Worm (Caenorhabditis elegans) whole organism, L4 larva: ENCODE data around the gene rpl-37.

Experiments used
- F10B5.3 ChIP-seq: sonication (generic microtip); optimal IDR thresholded peaks from 2 replicates; lab custom pipeline; 2016; ENCODE audit warnings: mild to moderate bottlenecking, missing genetic modification characterization, missing compliant biosample characterization
- R02D3.7 ChIP-seq: fragments of 150-350 bp; sonication (generic microtip); optimal IDR thresholded peaks from 3 replicates; lab custom pipeline; 2014; ENCODE audit warnings: missing biosample characterization, missing genetic modification characterization
- T20F7.1 ChIP-seq: fragments of 200-800 bp; sonication (Bioruptor generic); optimal IDR thresholded peaks from 2 replicates; lab custom pipeline; 2018; ENCODE audit warnings: mild to moderate bottlenecking, missing genetic modification characterization, missing compliant biosample characterization
- T26A8.4 ChIP-seq: fragments of 200-800 bp; sonication (Bioruptor generic); IDR thresholded peaks from 2 replicates; pipeline ENCODE4 v1.3.6; 2022; ENCODE audit warnings: missing genetic modification characterization, missing compliant biosample characterization
- Y105C5A.15 ChIP-seq: fragments of 200-800 bp; sonication (Bioruptor generic); IDR thresholded peaks from 2 replicates; pipeline ENCODE4 v1.3.6; 2022; ENCODE audit warnings: missing genetic modification characterization, missing compliant biosample characterization
- Y5F2A.4 ChIP-seq: fragments of 200-800 bp; sonication (Bioruptor generic); optimal IDR thresholded peaks from 2 replicates; lab custom pipeline; 2018; ENCODE audit warnings: mild to moderate bottlenecking, missing genetic modification characterization, missing compliant biosample characterization
- Y75B8A.6 ChIP-seq: fragments of 200-800 bp; sonication (Bioruptor generic); IDR thresholded peaks from 2 replicates; pipeline ENCODE4 v1.3.6; 2022; ENCODE audit warnings: missing genetic modification reagents, missing genetic modification characterization, missing compliant biosample characterization
- ZK337.2 ChIP-seq: fragments of 200-800 bp; sonication (Bioruptor generic); IDR thresholded peaks from 2 replicates; pipeline ENCODE4 v1.3.6; 2022; ENCODE audit warnings: missing genetic modification reagents, missing genetic modification characterization, missing compliant biosample characterization
- ZK546.5 ChIP-seq, 2 experiments: sonication (generic microtip); optimal IDR thresholded peaks; 2 replicates each; lab custom pipeline; 2017; ENCODE audit warnings: missing biosample characterization in 2 of 2, missing genetic modification characterization in 2 of 2
- aly-2 ChIP-seq: sonication (generic microtip); optimal IDR thresholded peaks from 2 replicates; lab custom pipeline; 2018; ENCODE audit warnings: missing biosample characterization, missing genetic modification characterization
- ama-1 ChIP-seq: fragments of 150-350 bp; optimal IDR thresholded peaks from 2 replicates; lab custom pipeline; 2014; ENCODE audit warnings: inconsistent platforms, mixed read lengths
- ceh-32 ChIP-seq: sonication (generic microtip); optimal IDR thresholded peaks from 2 replicates; lab custom pipeline; 2016; ENCODE audit warnings: mild to moderate bottlenecking, missing genetic modification characterization, missing compliant biosample characterization; ENCODE audit not compliant: poor library complexity
- ctbp-1 ChIP-seq: fragments of 200-800 bp; sonication (Bioruptor generic); IDR thresholded peaks from 2 replicates; pipeline ENCODE4 v1.3.6; 2022; ENCODE audit warnings: missing genetic modification reagents, missing genetic modification characterization, missing compliant biosample characterization
- daf-12 ChIP-seq: fragments of 150-350 bp; optimal IDR thresholded peaks from 2 replicates; lab custom pipeline; 2014; ENCODE audit warnings: missing biosample characterization, missing genetic modification reagents, missing genetic modification characterization
- daf-16 ChIP-seq, 3 experiments: sonication (generic microtip); optimal IDR thresholded peaks; 2 replicates each; lab custom pipeline; 2016 to 2017; ENCODE audit warnings: missing genetic modification characterization in 3 of 3, missing genetic modification reagents in 3 of 3, mild to moderate bottlenecking in 2 of 3, missing compliant biosample characterization in 2 of 3, missing biosample characterization in 1 of 3, moderate library complexity in 1 of 3
- daf-19 ChIP-seq: fragments of 200-800 bp; sonication (Bioruptor generic); conservative IDR thresholded peaks from 2 replicates; pipeline ENCODE4 v1.3.6; 2022; ENCODE audit warnings: missing genetic modification characterization, missing compliant biosample characterization
- dmd-8 ChIP-seq: fragments of 200-800 bp; sonication (Bioruptor generic); IDR thresholded peaks from 2 replicates; pipeline ENCODE4 v1.3.6; 2022; ENCODE audit warnings: missing genetic modification characterization, missing compliant biosample characterization
- dmd-9 ChIP-seq: fragments of 200-800 bp; sonication (Bioruptor generic); IDR thresholded peaks from 2 replicates; pipeline ENCODE4 v1.3.6; 2022; ENCODE audit warnings: missing genetic modification reagents, missing genetic modification characterization, missing compliant biosample characterization
- dpl-1 ChIP-seq: fragments of 150-350 bp; optimal IDR thresholded peaks from 2 replicates; lab custom pipeline; 2014; ENCODE audit warnings: missing biosample characterization, missing genetic modification reagents, missing genetic modification characterization
- dve-1 ChIP-seq: sonication (generic microtip); optimal IDR thresholded peaks from 2 replicates; lab custom pipeline; 2017; ENCODE audit warnings: antibody characterized with exemption, mild to moderate bottlenecking, missing genetic modification characterization, missing compliant biosample characterization; ENCODE audit not compliant: insufficient read depth
- egl-27 ChIP-seq: sonication (generic microtip); optimal IDR thresholded peaks from 3 replicates; lab custom pipeline; 2017; ENCODE audit warnings: missing biosample characterization, missing genetic modification reagents, missing genetic modification characterization
- egl-43 ChIP-seq: fragments of 200-800 bp; sonication (Bioruptor generic); IDR thresholded peaks from 2 replicates; pipeline ENCODE4 v1.3.6; 2022; ENCODE audit warnings: missing genetic modification reagents, missing genetic modification characterization, missing compliant biosample characterization
- fkh-10 ChIP-seq: fragments of 150-350 bp; optimal IDR thresholded peaks from 2 replicates; lab custom pipeline; 2014; ENCODE audit warnings: missing biosample characterization, missing genetic modification reagents, missing genetic modification characterization
- hif-1 ChIP-seq, 2 experiments: sonication (generic microtip); optimal IDR thresholded peaks; 2 replicates each; lab custom pipeline; 2016 to 2017; ENCODE audit warnings: missing compliant biosample characterization in 2 of 2, missing genetic modification characterization in 2 of 2, missing genetic modification reagents in 2 of 2, missing genotype in 2 of 2, mild to moderate bottlenecking in 1 of 2
- jun-1 ChIP-seq: fragments of 150-350 bp; optimal IDR thresholded peaks from 2 replicates; lab custom pipeline; 2014; ENCODE audit warnings: missing biosample characterization, missing genetic modification reagents, missing genetic modification characterization
- lim-7 ChIP-seq: fragments of 200-800 bp; sonication (Bioruptor generic); IDR thresholded peaks from 2 replicates; pipeline ENCODE4 v1.3.6; 2022; ENCODE audit warnings: missing genetic modification characterization, missing compliant biosample characterization
- lin-1 ChIP-seq: fragments of 200-800 bp; sonication (Bioruptor generic); IDR thresholded peaks from 2 replicates; pipeline ENCODE4 v1.3.6; 2022; ENCODE audit warnings: missing genetic modification reagents, missing genetic modification characterization, missing compliant biosample characterization
- lin-29 ChIP-seq: fragments of 200-800 bp; sonication (Bioruptor generic); IDR thresholded peaks from 2 replicates; pipeline ENCODE4 v1.3.6; 2022; ENCODE audit warnings: missing genetic modification reagents, missing genetic modification characterization, missing compliant biosample characterization
- lin-38 ChIP-seq: fragments of 200-800 bp; sonication (Bioruptor generic); IDR thresholded peaks from 2 replicates; pipeline ENCODE4 v1.3.6; 2022; ENCODE audit warnings: missing genetic modification reagents, missing genetic modification characterization, missing compliant biosample characterization
- lir-3 ChIP-seq: sonication (generic microtip); optimal IDR thresholded peaks from 2 replicates; lab custom pipeline; 2016; ENCODE audit warnings: mild to moderate bottlenecking, missing genetic modification characterization, missing compliant biosample characterization
- lsy-2 ChIP-seq, 2 experiments: fragments of 150-350 bp in 1 of 2; sonication (generic microtip) in 1 of 2; optimal IDR thresholded peaks; 2 replicates each; lab custom pipeline; 2014 to 2017; ENCODE audit warnings: missing biosample characterization in 2 of 2, missing genetic modification characterization in 2 of 2
- madf-9 ChIP-seq: fragments of 200-800 bp; sonication (Bioruptor generic); conservative IDR thresholded peaks from 2 replicates; pipeline ENCODE4 v1.3.6; 2022; ENCODE audit warnings: missing genetic modification reagents, missing genetic modification characterization, missing compliant biosample characterization
- mdt-29 ChIP-seq: fragments of 200-800 bp; sonication (Bioruptor generic); IDR thresholded peaks from 2 replicates; pipeline ENCODE4 v1.3.6; 2022; ENCODE audit warnings: missing genetic modification reagents, missing genetic modification characterization, missing compliant biosample characterization
- mep-1 ChIP-seq: fragments of 150-350 bp; sonication (generic microtip); optimal IDR thresholded peaks from 3 replicates; lab custom pipeline; 2014; ENCODE audit warnings: missing biosample characterization, missing genetic modification characterization
- mxl-2 ChIP-seq: fragments of 200-800 bp; sonication (Bioruptor generic); conservative IDR thresholded peaks from 2 replicates; pipeline ENCODE4 v1.3.6; 2022; ENCODE audit warnings: missing genetic modification reagents, missing genetic modification characterization, missing compliant biosample characterization
- nhr-10 ChIP-seq: fragments of 150-350 bp; optimal IDR thresholded peaks from 2 replicates; lab custom pipeline; 2014; ENCODE audit warnings: missing biosample characterization, missing genetic modification characterization
- nhr-102 ChIP-seq: sonication (generic microtip); optimal IDR thresholded peaks from 2 replicates; lab custom pipeline; 2016; ENCODE audit warnings: mild to moderate bottlenecking, missing genetic modification characterization, moderate library complexity, missing compliant biosample characterization
- nhr-11 ChIP-seq: fragments of 150-350 bp; optimal IDR thresholded peaks from 2 replicates; lab custom pipeline; 2014; ENCODE audit warnings: missing biosample characterization, missing genetic modification characterization
- nhr-48 ChIP-seq: sonication (generic microtip); optimal IDR thresholded peaks from 2 replicates; lab custom pipeline; 2016; ENCODE audit warnings: mild to moderate bottlenecking, missing genetic modification characterization, missing compliant biosample characterization
- nhr-76 ChIP-seq: fragments of 150-350 bp; optimal IDR thresholded peaks from 2 replicates; lab custom pipeline; 2014; ENCODE audit warnings: missing biosample characterization, missing genetic modification characterization
- php-3 ChIP-seq: fragments of 200-800 bp; sonication (Bioruptor generic); IDR thresholded peaks from 2 replicates; pipeline ENCODE4 v1.3.6; 2022; ENCODE audit warnings: missing genetic modification reagents, missing genetic modification characterization, missing compliant biosample characterization
- pqm-1 ChIP-seq: sonication (generic microtip); optimal IDR thresholded peaks from 2 replicates; lab custom pipeline; 2017; ENCODE audit warnings: missing biosample characterization, missing genetic modification characterization
- rbr-2 ChIP-seq: sonication (generic microtip); optimal IDR thresholded peaks from 2 replicates; lab custom pipeline; 2016; ENCODE audit warnings: missing genotype, missing genetic modification characterization, missing compliant biosample characterization
- saeg-2 ChIP-seq: fragments of 200-800 bp; sonication (Bioruptor generic); IDR thresholded peaks from 2 replicates; pipeline ENCODE4 v1.3.6; 2022; ENCODE audit warnings: missing genetic modification reagents, missing genetic modification characterization, missing compliant biosample characterization
- sdz-12 ChIP-seq: fragments of 200-800 bp; sonication (Bioruptor generic); optimal IDR thresholded peaks from 2 replicates; lab custom pipeline; 2018; ENCODE audit warnings: mild to moderate bottlenecking, missing genetic modification characterization, missing compliant biosample characterization
- spr-1 ChIP-seq: sonication (generic microtip); optimal IDR thresholded peaks from 2 replicates; lab custom pipeline; 2016; ENCODE audit warnings: mild to moderate bottlenecking, missing genetic modification characterization, missing compliant biosample characterization
- tra-1 ChIP-seq: fragments of 200-800 bp; sonication (Bioruptor generic); IDR thresholded peaks from 2 replicates; pipeline ENCODE4 v1.3.6; 2022; ENCODE audit warnings: missing genetic modification reagents, missing genetic modification characterization, missing compliant biosample characterization
- unc-39 ChIP-seq: sonication (generic microtip); optimal IDR thresholded peaks from 2 replicates; lab custom pipeline; 2017; ENCODE audit warnings: missing biosample characterization, missing genetic modification characterization
- vab-7 ChIP-seq: fragments of 200-800 bp; sonication (Bioruptor generic); IDR thresholded peaks from 2 replicates; pipeline ENCODE4 v1.3.6; 2022; ENCODE audit warnings: missing genetic modification reagents, missing genetic modification characterization, missing compliant biosample characterization
- zfp-2 ChIP-seq: sonication (generic microtip); optimal IDR thresholded peaks from 2 replicates; lab custom pipeline; 2016; ENCODE audit warnings: mild to moderate bottlenecking, missing genetic modification characterization, missing compliant biosample characterization
- zip-11 ChIP-seq: fragments of 200-800 bp; sonication (Bioruptor generic); IDR thresholded peaks from 2 replicates; pipeline ENCODE4 v1.3.6; 2022; ENCODE audit warnings: missing genetic modification characterization, missing compliant biosample characterization
- ztf-7 ChIP-seq: fragments of 150-350 bp; optimal IDR thresholded peaks from 2 replicates; lab custom pipeline; 2014; ENCODE audit warnings: missing biosample characterization, missing genetic modification characterization

The rpl-37 gene

DNA sequence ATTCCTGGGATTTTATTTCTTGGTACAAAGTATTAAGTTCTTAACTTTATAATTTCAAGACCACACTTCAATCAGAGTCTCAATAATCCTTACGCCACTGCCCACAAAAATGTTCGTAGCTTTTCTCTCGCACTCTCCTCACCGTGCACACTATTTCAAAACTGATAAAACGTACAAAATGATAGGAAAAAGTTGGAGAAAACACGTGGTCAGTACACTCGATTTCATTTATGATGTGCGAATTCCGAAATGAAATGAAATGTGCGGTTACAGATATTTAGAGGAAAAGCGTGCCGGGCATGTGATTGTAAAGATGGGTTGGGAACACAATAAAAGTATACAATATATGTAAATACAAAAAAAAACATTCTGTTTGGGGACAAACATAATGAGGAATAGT is 8.0 kb upstream of the rpl-37 start (continued):
- no peak for TF ChIP-seq ztf-7
- TF ChIP-seq nhr-11: no peak
- no peak for TF ChIP-seq nhr-10 (tag; lab: Kevin White, UChicago)
- TF ChIP-seq ceh-32 (tag; lab: Kevin White, UChicago): no peak
- no peak for TF ChIP-seq Y105C5A.15 (GFP tag; lab: Robert Waterston, UW)
- TF ChIP-seq dmd-9 (GFP tag; lab: Robert Waterston, UW): no peak
- TF ChIP-seq daf-19 (GFP tag; lab: Robert Waterston, UW): no peak
- TF ChIP-seq nhr-48: peak; percentile 77
- no peak for TF ChIP-seq mdt-29 (GFP tag; lab: Robert Waterston, UW)
- no peak for TF ChIP-seq nhr-76 (tag; lab: Kevin White, UChicago)
- TF ChIP-seq dmd-8 (GFP tag; lab: Robert Waterston, UW): no peak
- no peak for TF ChIP-seq vab-7 (GFP tag; lab: Robert Waterston, UW)
- peak in 1 of 2 experiments; percentile 18 for TF ChIP-seq lsy-2 (tag; optimal IDR thresholded peaks at IDR 0.05; lab: Kevin White, UChicago)
- no peak for TF ChIP-seq F10B5.3
- no peak for TF ChIP-seq daf-12
- TF ChIP-seq sdz-12 (GFP tag; lab: Kevin White, UChicago): no peak
- peak; percentile 52; the same call in 1 of the 2 replicates for TF ChIP-seq php-3 (GFP tag; lab: Robert Waterston, UW)
- no peak for TF ChIP-seq saeg-2
- no peak for TF ChIP-seq lin-29 (GFP tag; lab: Robert Waterston, UW)
- no peak for TF ChIP-seq jun-1
- no peak for TF ChIP-seq tra-1 (GFP tag; lab: Robert Waterston, UW)
- TF ChIP-seq egl-27 (tag; lab: Kevin White, UChicago): no peak
- no peak for TF ChIP-seq hif-1 (tag; optimal IDR thresholded peaks at IDR 0.05; lab: Kevin White, UChicago)
- no peak for TF ChIP-seq daf-16 (GFP tag; optimal IDR thresholded peaks at IDR 0.05; lab: Kevin White, UChicago)
- peak; percentile 67 for TF ChIP-seq daf-16 (tag; optimal IDR thresholded peaks at IDR 0.05; lab: Kevin White, UChicago)
- peak; percentile 85 for TF ChIP-seq dve-1 (tag; lab: Kevin White, UChicago)
- TF ChIP-seq dpl-1 (GFP tag; lab: Kevin White, UChicago): no peak
- TF ChIP-seq zip-11: no peak
- TF ChIP-seq ama-1 (lab: Kevin White, UChicago): no peak
- TF ChIP-seq nhr-102 (tag; lab: Kevin White, UChicago): peak; percentile 20
- TF ChIP-seq zfp-2: no peak
- TF ChIP-seq unc-39 (tag; lab: Kevin White, UChicago): no peak
- no peak for TF ChIP-seq T26A8.4 (GFP tag; lab: Robert Waterston, UW)
- TF ChIP-seq lin-38 (GFP tag; lab: Robert Waterston, UW): no peak
- TF ChIP-seq ctbp-1 (GFP tag; lab: Robert Waterston, UW): no peak
- TF ChIP-seq rbr-2 (tag; lab: Kevin White, UChicago): no peak
- TF ChIP-seq aly-2 (tag; lab: Kevin White, UChicago): no peak
- no peak for TF ChIP-seq lim-7
- no peak for TF ChIP-seq Y5F2A.4 (GFP tag; lab: Kevin White, UChicago)
- no peak for TF ChIP-seq madf-9
- TF ChIP-seq lir-3 (tag; lab: Kevin White, UChicago): no peak
- TF ChIP-seq egl-43 (GFP tag; lab: Robert Waterston, UW): no peak
- TF ChIP-seq ZK546.5 (tag; optimal IDR thresholded peaks at IDR 0.05; lab: Kevin White, UChicago): no peak
- TF ChIP-seq T20F7.1 (GFP tag; lab: Kevin White, UChicago): no peak
- no peak for TF ChIP-seq Y75B8A.6 (GFP tag; lab: Robert Waterston, UW)
- TF ChIP-seq mxl-2 (GFP tag; lab: Robert Waterston, UW): 0 out of 2 replicates have a peak, but pooled peaks have one; percentile 21
- TF ChIP-seq mep-1 (tag; lab: Kevin White, UChicago): no peak
- no peak for TF ChIP-seq fkh-10
- TF ChIP-seq R02D3.7 (tag; lab: Kevin White, UChicago): no peak
- no peak for TF ChIP-seq ZK337.2 (GFP tag; lab: Robert Waterston, UW)
- no peak for TF ChIP-seq spr-1 (tag; lab: Kevin White, UChicago)
- peak; percentile 55 for TF ChIP-seq pqm-1 (tag; lab: Kevin White, UChicago)
- 0 out of 2 replicates have a peak, but pooled peaks have one; percentile 50 for TF ChIP-seq lin-1 (GFP tag; lab: Robert Waterston, UW)
